Worm (Caenorhabditis elegans) whole organism, young adult: ENCODE results near the gene cng-3.

Experiments used
- B0035.1 ChIP-seq: sonication (generic microtip); optimal IDR thresholded peaks from 2 replicates; lab custom pipeline; 2016; ENCODE audit warnings: missing genetic modification characterization, mild to moderate bottlenecking, missing compliant biosample characterization, missing genotype, missing genetic modification reagents
- F23B12.7 ChIP-seq: sonication (generic microtip); optimal IDR thresholded peaks from 2 replicates; lab custom pipeline; 2017; ENCODE audit warnings: missing genetic modification characterization, mild to moderate bottlenecking, missing compliant biosample characterization, antibody characterized with exemption, moderate library complexity; ENCODE audit not compliant: insufficient read depth
- F33H1.4 ChIP-seq: fragments of 200-800 bp; sonication (Bioruptor generic); IDR thresholded peaks from 2 replicates; pipeline ENCODE4 v1.3.6; 2022; ENCODE audit warnings: missing genetic modification reagents, missing genetic modification characterization, missing compliant biosample characterization
- F37B4.10 ChIP-seq: fragments of 200-800 bp; sonication (Bioruptor generic); IDR thresholded peaks from 2 replicates; pipeline ENCODE4 v1.3.6; 2022; ENCODE audit warnings: missing genetic modification characterization, missing compliant biosample characterization
- F39B2.1 ChIP-seq: fragments of 200-800 bp; sonication (Bioruptor generic); IDR thresholded peaks from 2 replicates; pipeline ENCODE4 v1.3.6; 2022; ENCODE audit warnings: missing genetic modification reagents, missing genetic modification characterization, missing compliant biosample characterization
- F55B11.4 ChIP-seq: sonication (generic microtip); optimal IDR thresholded peaks from 2 replicates; lab custom pipeline; 2016; ENCODE audit warnings: missing compliant biosample characterization, missing genetic modification characterization, borderline replicate concordance; ENCODE audit not compliant: insufficient read depth
- F57A8.1 ChIP-seq: fragments of 200-800 bp; sonication (Bioruptor generic); optimal IDR thresholded peaks from 2 replicates; lab custom pipeline; 2018; ENCODE audit warnings: mild to moderate bottlenecking, missing genetic modification characterization, moderate library complexity, missing compliant biosample characterization
- K11D2.4 ChIP-seq: fragments of 200-800 bp; sonication (Bioruptor generic); IDR thresholded peaks from 2 replicates; pipeline ENCODE4 v1.3.6; 2022; ENCODE audit warnings: missing genetic modification reagents, missing genetic modification characterization, missing compliant biosample characterization
- Y53F4B.3 ChIP-seq: fragments of 200-800 bp; sonication (Bioruptor generic); IDR thresholded peaks from 2 replicates; pipeline ENCODE4 v1.3.6; 2022; ENCODE audit warnings: missing genetic modification reagents, missing genetic modification characterization, missing compliant biosample characterization
- Y56A3A.18 ChIP-seq: fragments of 200-800 bp; sonication (Bioruptor generic); IDR thresholded peaks from 2 replicates; pipeline ENCODE4 v1.3.6; 2022; ENCODE audit warnings: missing genetic modification reagents, missing genetic modification characterization, missing compliant biosample characterization
- Y79H2A.3 ChIP-seq: fragments of 200-800 bp; sonication (Bioruptor generic); conservative IDR thresholded peaks from 2 replicates; pipeline ENCODE4 v1.3.6; 2022; ENCODE audit warnings: missing genetic modification reagents, missing genetic modification characterization, missing compliant biosample characterization
- ZK185.1 ChIP-seq: sonication (generic microtip); optimal IDR thresholded peaks from 2 replicates; lab custom pipeline; 2016; ENCODE audit warnings: mild to moderate bottlenecking, missing genetic modification characterization, missing compliant biosample characterization; ENCODE audit not compliant: poor library complexity, severe bottlenecking
- aptf-2 ChIP-seq: fragments of 200-800 bp; sonication (Bioruptor generic); conservative IDR thresholded peaks from 2 replicates; pipeline ENCODE4 v1.3.6; 2022; ENCODE audit warnings: missing genetic modification reagents, missing genetic modification characterization, missing compliant biosample characterization
- aptf-3 ChIP-seq: fragments of 200-800 bp; sonication (Bioruptor generic); IDR thresholded peaks from 2 replicates; pipeline ENCODE4 v1.3.6; 2022; ENCODE audit warnings: missing genetic modification characterization, missing compliant biosample characterization
- atf-7 ChIP-seq: sonication (generic microtip); optimal IDR thresholded peaks from 2 replicates; lab custom pipeline; 2017; ENCODE audit warnings: mild to moderate bottlenecking, missing genetic modification characterization, missing compliant biosample characterization
- athp-1 ChIP-seq: sonication (generic microtip); optimal IDR thresholded peaks from 2 replicates; lab custom pipeline; 2017; ENCODE audit warnings: mild to moderate bottlenecking, missing genetic modification characterization, missing compliant biosample characterization
- attf-6 ChIP-seq: fragments of 200-800 bp; sonication (Bioruptor generic); IDR thresholded peaks from 2 replicates; pipeline ENCODE4 v1.3.6; 2022; ENCODE audit warnings: missing genetic modification reagents, missing genetic modification characterization, missing compliant biosample characterization
- ceh-100 ChIP-seq: fragments of 200-800 bp; sonication (Bioruptor generic); IDR thresholded peaks from 2 replicates; pipeline ENCODE4 v1.3.6; 2022; ENCODE audit warnings: missing genetic modification reagents, missing genetic modification characterization, missing compliant biosample characterization
- chd-7 ChIP-seq: sonication (generic microtip); optimal IDR thresholded peaks from 2 replicates; lab custom pipeline; 2016; ENCODE audit warnings: mild to moderate bottlenecking, missing genetic modification characterization, moderate library complexity, missing compliant biosample characterization
- die-1 ChIP-seq: sonication (generic microtip); optimal IDR thresholded peaks from 2 replicates; lab custom pipeline; 2016; ENCODE audit warnings: missing genotype, mild to moderate bottlenecking, missing genetic modification characterization, missing compliant biosample characterization
- dpff-1 ChIP-seq: sonication (generic microtip); optimal IDR thresholded peaks from 2 replicates; lab custom pipeline; 2017; ENCODE audit warnings: mild to moderate bottlenecking, missing genetic modification characterization, missing compliant biosample characterization
- dpl-1 ChIP-seq: fragments of 150-350 bp; optimal IDR thresholded peaks from 2 replicates; lab custom pipeline; 2014; ENCODE audit warnings: missing biosample characterization, missing genetic modification reagents, missing genetic modification characterization
- egl-18 ChIP-seq: fragments of 200-800 bp; sonication (Bioruptor generic); IDR thresholded peaks from 2 replicates; pipeline ENCODE4 v1.3.6; 2022; ENCODE audit warnings: missing genetic modification reagents, missing genetic modification characterization, missing compliant biosample characterization
- egrh-3 ChIP-seq: fragments of 200-800 bp; sonication (Bioruptor generic); IDR thresholded peaks from 2 replicates; pipeline ENCODE4 v1.3.6; 2022; ENCODE audit warnings: missing genetic modification reagents, missing genetic modification characterization, missing compliant biosample characterization
- ekl-4 ChIP-seq: fragments of 200-800 bp; sonication (Bioruptor generic); IDR thresholded peaks from 2 replicates; pipeline ENCODE4 v1.3.6; 2022; ENCODE audit warnings: missing genetic modification reagents, missing genetic modification characterization, missing compliant biosample characterization
- fkh-3 ChIP-seq: sonication (generic microtip); optimal IDR thresholded peaks from 2 replicates; lab custom pipeline; 2016; ENCODE audit warnings: mild to moderate bottlenecking, missing genetic modification characterization, missing compliant biosample characterization
- gei-17 ChIP-seq: fragments of 200-800 bp; sonication (Bioruptor generic); optimal IDR thresholded peaks from 2 replicates; lab custom pipeline; 2018; ENCODE audit warnings: mild to moderate bottlenecking, missing genetic modification characterization, missing compliant biosample characterization
- hmg-1.2 ChIP-seq: fragments of 200-800 bp; sonication (Bioruptor generic); IDR thresholded peaks from 2 replicates; pipeline ENCODE4 v1.3.6; 2022; ENCODE audit warnings: missing genetic modification reagents, missing genetic modification characterization, missing compliant biosample characterization
- hmg-20 ChIP-seq: fragments of 200-800 bp; sonication (Bioruptor generic); IDR thresholded peaks from 2 replicates; pipeline ENCODE4 v1.3.6; 2022; ENCODE audit warnings: missing genetic modification reagents, missing genetic modification characterization, missing compliant biosample characterization
- hrde-1 ChIP-seq: sonication (generic microtip); optimal IDR thresholded peaks from 2 replicates; lab custom pipeline; 2016; ENCODE audit warnings: missing genetic modification characterization, mild to moderate bottlenecking, missing compliant biosample characterization, moderate library complexity, missing genotype, missing genetic modification reagents, borderline replicate concordance
- hsf-1 ChIP-seq: fragments of 200-800 bp; sonication (Bioruptor generic); IDR thresholded peaks from 2 replicates; pipeline ENCODE4 v1.3.6; 2022; ENCODE audit warnings: missing genetic modification reagents, missing genetic modification characterization, missing compliant biosample characterization
- let-526 ChIP-seq: fragments of 200-800 bp; sonication (Bioruptor generic); IDR thresholded peaks from 2 replicates; pipeline ENCODE4 v1.3.6; 2022; ENCODE audit warnings: missing genetic modification reagents, missing genetic modification characterization, missing compliant biosample characterization
- let-607 ChIP-seq, 2 experiments: fragments of 200-800 bp in 1 of 2; sonication (Bioruptor generic) in 1 of 2; sonication (generic microtip) in 1 of 2; optimal IDR thresholded peaks; 2 replicates each; lab custom pipeline; 2016 to 2018; ENCODE audit warnings: mild to moderate bottlenecking in 2 of 2, missing compliant biosample characterization in 2 of 2, missing genetic modification characterization in 2 of 2, moderate library complexity in 2 of 2, missing genotype in 1 of 2
- lin-26 ChIP-seq: fragments of 200-800 bp; sonication (Bioruptor generic); IDR thresholded peaks from 2 replicates; pipeline ENCODE4 v1.3.6; 2022; ENCODE audit warnings: missing genetic modification reagents, missing genetic modification characterization, missing compliant biosample characterization
- lin-40 ChIP-seq: sonication (generic microtip); optimal IDR thresholded peaks from 2 replicates; lab custom pipeline; 2016; ENCODE audit warnings: missing genetic modification characterization, mild to moderate bottlenecking, missing compliant biosample characterization, missing genotype, missing genetic modification reagents
- lsl-1 ChIP-seq: fragments of 200-800 bp; sonication (Bioruptor generic); optimal IDR thresholded peaks from 2 replicates; lab custom pipeline; 2018; ENCODE audit warnings: mild to moderate bottlenecking, missing genetic modification characterization, moderate library complexity, missing compliant biosample characterization
- lsy-27 ChIP-seq: sonication (generic microtip); optimal IDR thresholded peaks from 2 replicates; lab custom pipeline; 2017; ENCODE audit warnings: missing genetic modification characterization, mild to moderate bottlenecking, missing compliant biosample characterization, antibody characterized with exemption, missing genotype, borderline replicate concordance; ENCODE audit not compliant: insufficient read depth
- nfya-1 ChIP-seq: sonication (generic microtip); optimal IDR thresholded peaks from 2 replicates; lab custom pipeline; 2017; ENCODE audit warnings: antibody characterized with exemption, missing compliant biosample characterization, missing genetic modification characterization, borderline replicate concordance; ENCODE audit not compliant: insufficient read depth
- nhr-90 ChIP-seq: sonication (generic microtip); optimal IDR thresholded peaks from 2 replicates; lab custom pipeline; 2016; ENCODE audit warnings: missing genotype, mild to moderate bottlenecking, missing genetic modification characterization, missing compliant biosample characterization
- pbrm-1 ChIP-seq: fragments of 200-800 bp; sonication (Bioruptor generic); IDR thresholded peaks from 2 replicates; pipeline ENCODE4 v1.3.6; 2022; ENCODE audit warnings: missing genetic modification reagents, missing genetic modification characterization, missing compliant biosample characterization
- pha-4 ChIP-seq: fragments of 150-350 bp; sonication (generic microtip); optimal IDR thresholded peaks from 2 replicates; lab custom pipeline; 2014; ENCODE audit warnings: missing biosample characterization, missing genetic modification reagents, missing genetic modification characterization
- snpc-3.4 ChIP-seq: sonication (generic microtip); optimal IDR thresholded peaks from 2 replicates; lab custom pipeline; 2017; ENCODE audit warnings: missing genetic modification characterization, mild to moderate bottlenecking, missing compliant biosample characterization, antibody characterized with exemption, moderate library complexity, missing genotype, missing genetic modification reagents
- unc-130 ChIP-seq: sonication (generic microtip); optimal IDR thresholded peaks from 2 replicates; lab custom pipeline; 2016; ENCODE audit warnings: missing genetic modification reagents, missing genetic modification characterization, missing compliant biosample characterization
- ztf-22 ChIP-seq: fragments of 200-800 bp; sonication (Bioruptor generic); optimal IDR thresholded peaks from 2 replicates; lab custom pipeline; 2018; ENCODE audit warnings: mild to moderate bottlenecking, missing genetic modification characterization, moderate library complexity, missing compliant biosample characterization
- ztf-26 ChIP-seq: sonication (generic microtip); optimal IDR thresholded peaks from 2 replicates; lab custom pipeline; 2017; ENCODE audit warnings: missing genetic modification characterization, missing compliant biosample characterization
- ztf-6 ChIP-seq: fragments of 200-800 bp; sonication (Bioruptor generic); IDR thresholded peaks from 2 replicates; pipeline ENCODE4 v1.3.6; 2022; ENCODE audit warnings: missing genetic modification reagents, missing genetic modification characterization, missing compliant biosample characterization

The cng-3 gene

ce11 chrIV:9459224-9459781 is 21.5 kb downstream of the cng-3 start, which contains the start of gene copb-2:
copb-2 (plus strand) TSS chrIV:9459731.
- TF ChIP-seq dpff-1 (tag; lab: Kevin White, UChicago), result no peak
- TF ChIP-seq gei-17 (GFP tag; lab: Kevin White, UChicago), result no peak
- TF ChIP-seq fkh-3, result no peak
- TF ChIP-seq K11D2.4 (GFP tag; lab: Robert Waterston, UW), result no peak
- no peak for TF ChIP-seq let-526 (GFP tag; lab: Robert Waterston, UW)
- TF ChIP-seq hrde-1, result no peak
- no peak for TF ChIP-seq attf-6
- 0 out of 2 replicates have a peak, but pooled peaks have one; percentile 21 for TF ChIP-seq hmg-20
- TF ChIP-seq ztf-6 (GFP tag; lab: Robert Waterston, UW), result no peak
- no peak for TF ChIP-seq egrh-3 (GFP tag; lab: Robert Waterston, UW)
- TF ChIP-seq chd-7 (tag; lab: Kevin White, UChicago), result no peak
- no peak for TF ChIP-seq aptf-2 (GFP tag; lab: Robert Waterston, UW)
- no peak for TF ChIP-seq pha-4
- TF ChIP-seq ceh-100 (GFP tag; lab: Robert Waterston, UW), result no peak
- no peak for TF ChIP-seq F57A8.1
- TF ChIP-seq pbrm-1 (GFP tag; lab: Robert Waterston, UW), result peak; percentile 59; the same call in 1 of the 2 replicates
- no peak for TF ChIP-seq lin-26 (GFP tag; lab: Robert Waterston, UW)
- no peak for TF ChIP-seq F39B2.1 (GFP tag; lab: Robert Waterston, UW)
- no peak for TF ChIP-seq nfya-1 (tag; lab: Kevin White, UChicago)
- no peak for TF ChIP-seq Y79H2A.3 (GFP tag; lab: Robert Waterston, UW)
- 0 out of 2 replicates have a peak, but pooled peaks have one; percentile 10 for TF ChIP-seq ekl-4 (GFP tag; lab: Robert Waterston, UW)
- TF ChIP-seq unc-130, result no peak
- TF ChIP-seq ztf-26 (tag; lab: Kevin White, UChicago), result no peak
- no peak for TF ChIP-seq egl-18
- TF ChIP-seq die-1 (tag; lab: Kevin White, UChicago), result no peak
- peak; percentile 37 for TF ChIP-seq lsl-1
- no peak for TF ChIP-seq hsf-1 (GFP tag; lab: Robert Waterston, UW)
- peak; percentile 10 for TF ChIP-seq dpl-1
- no peak for TF ChIP-seq Y53F4B.3 (GFP tag; lab: Robert Waterston, UW)
- TF ChIP-seq athp-1 (tag; lab: Kevin White, UChicago), result no peak
- no peak for TF ChIP-seq F55B11.4 (tag; lab: Kevin White, UChicago)
- no peak for TF ChIP-seq ztf-22
- TF ChIP-seq F23B12.7 (tag; lab: Kevin White, UChicago), result no peak
- TF ChIP-seq lin-40, result no peak
- no peak for TF ChIP-seq aptf-3
- TF ChIP-seq F33H1.4 (GFP tag; lab: Robert Waterston, UW), result peak; percentile 88
- peak; percentile 90 to 94 for TF ChIP-seq let-607 (tag; optimal IDR thresholded peaks at IDR 0.05; lab: Kevin White, UChicago)
- TF ChIP-seq nhr-90, result no peak
- TF ChIP-seq snpc-3.4 (tag; lab: Kevin White, UChicago), result peak; percentile 38
- peak; percentile 89 for TF ChIP-seq hmg-1.2 (GFP tag; lab: Robert Waterston, UW)
- no peak for TF ChIP-seq F37B4.10 (GFP tag; lab: Robert Waterston, UW)
- no peak for TF ChIP-seq atf-7 (tag; lab: Kevin White, UChicago)
- TF ChIP-seq B0035.1 (tag; lab: Kevin White, UChicago), result no peak
- peak; percentile 38 for TF ChIP-seq ZK185.1 (tag; lab: Kevin White, UChicago)
- TF ChIP-seq Y56A3A.18 (GFP tag; lab: Robert Waterston, UW), result no peak
- TF ChIP-seq lsy-27 (tag; lab: Kevin White, UChicago), result no peak
